Worm (Caenorhabditis elegans) whole organism, L4/young adult: ENCODE data around the gene aaim-1.

Source experiments
- W03F9.2 ChIP-seq: fragments of 150-350 bp; optimal IDR thresholded peaks from 2 replicates; lab custom pipeline; 2014; ENCODE audit warnings: missing biosample characterization, missing genetic modification characterization
- dao-5 ChIP-seq: sonication (generic microtip); optimal IDR thresholded peaks from 2 replicates; lab custom pipeline; 2016; ENCODE audit warnings: missing genotype, missing genetic modification characterization, moderate library complexity, missing compliant biosample characterization
- him-1 ChIP-seq: sonication (generic microtip); optimal IDR thresholded peaks from 2 replicates; lab custom pipeline; 2016; ENCODE audit warnings: missing genotype, missing genetic modification reagents, missing genetic modification characterization, missing compliant biosample characterization

- TF ChIP-seq dao-5 (tag; lab: Kevin White, UChicago) (no peak), him-1 (tag; lab: Kevin White, UChicago) (no peak), W03F9.2 (tag; lab: Kevin White, UChicago) (no peak)
Observed at ce11 chrX:6560495-6560894, 1.7 kb downstream of the aaim-1 start.
